Fruit fly (Drosophila melanogaster) whole organism, embryonic: ENCODE measurements around the gene Rtnl2.

ENCODE experiments used
- ATbp ChIP-seq: fragments of 200-800 bp; sonication (Bioruptor generic); optimal IDR thresholded peaks from 2 replicates; lab custom pipeline; 2017; ENCODE audit warnings: missing biosample characterization, mild to moderate bottlenecking, missing genetic modification characterization, missing genetic modification reagents
- Ada2b ChIP-seq: fragments of 200-800 bp; sonication (Bioruptor generic); IDR thresholded peaks from 2 replicates; pipeline ENCODE4 v1.3.6; 2022; ENCODE audit warnings: missing biosample characterization, missing genetic modification characterization
- Asciz ChIP-seq: fragments of 200-800 bp; sonication (Bioruptor generic); optimal IDR thresholded peaks from 2 replicates; lab custom pipeline; 2017; ENCODE audit warnings: missing biosample characterization, mild to moderate bottlenecking, missing genetic modification characterization, missing genetic modification reagents
- CG10147 ChIP-seq: fragments of 200-800 bp; sonication (Bioruptor generic); optimal IDR thresholded peaks from 2 replicates; lab custom pipeline; 2019; ENCODE audit warnings: missing biosample characterization, mild to moderate bottlenecking, missing genetic modification characterization, moderate library complexity
- CG10209 ChIP-seq: fragments of 200-800 bp; sonication (Bioruptor generic); optimal IDR thresholded peaks from 3 replicates; lab custom pipeline; 2017; ENCODE audit warnings: missing biosample characterization, mild to moderate bottlenecking, missing genetic modification characterization, missing genetic modification reagents
- CG10654 ChIP-seq: fragments of 200-800 bp; sonication (Bioruptor generic); optimal IDR thresholded peaks from 2 replicates; lab custom pipeline; 2016; ENCODE audit warnings: missing biosample characterization, missing genetic modification characterization
- CG13424 ChIP-seq: fragments of 200-800 bp; sonication (Bioruptor generic); optimal IDR thresholded peaks from 2 replicates; lab custom pipeline; 2019; ENCODE audit warnings: missing biosample characterization, mild to moderate bottlenecking, missing genetic modification characterization, moderate library complexity
- CG14441 ChIP-seq: fragments of 200-800 bp; sonication (Bioruptor generic); IDR thresholded peaks from 2 replicates; pipeline ENCODE4 v1.3.6; 2022; ENCODE audit warnings: missing biosample characterization, missing genetic modification characterization
- CG14667 ChIP-seq: fragments of 200-800 bp; sonication (Bioruptor generic); IDR thresholded peaks from 2 replicates; pipeline ENCODE4 v1.3.6; 2022; ENCODE audit warnings: missing biosample characterization, missing genetic modification characterization
- CG15011 ChIP-seq: fragments of 200-800 bp; sonication (Bioruptor generic); optimal IDR thresholded peaks from 3 replicates; lab custom pipeline; 2018; ENCODE audit warnings: missing biosample characterization, mild to moderate bottlenecking, missing genetic modification characterization
- CG1603 ChIP-seq: fragments of 200-800 bp; sonication (Bioruptor generic); optimal IDR thresholded peaks from 2 replicates; lab custom pipeline; 2019; ENCODE audit warnings: missing biosample characterization, mild to moderate bottlenecking, missing genetic modification characterization, moderate library complexity
- CG17328 ChIP-seq: fragments of 200-800 bp; sonication (Bioruptor generic); IDR thresholded peaks from 2 replicates; pipeline ENCODE4 v1.3.6; 2022; ENCODE audit warnings: missing biosample characterization, missing genetic modification characterization
- CG17359 ChIP-seq: fragments of 200-800 bp; sonication (Bioruptor generic); optimal IDR thresholded peaks from 3 replicates; lab custom pipeline; 2018; ENCODE audit warnings: missing biosample characterization, mild to moderate bottlenecking, missing genetic modification characterization, moderate library complexity
- CG17385 ChIP-seq: fragments of 200-800 bp; sonication (Bioruptor generic); optimal IDR thresholded peaks from 3 replicates; lab custom pipeline; 2018; ENCODE audit warnings: missing biosample characterization, mild to moderate bottlenecking, missing genetic modification characterization
- CG18476 ChIP-seq: fragments of 200-800 bp; sonication (Bioruptor generic); optimal IDR thresholded peaks from 2 replicates; lab custom pipeline; 2016; ENCODE audit warnings: missing biosample characterization, mild to moderate bottlenecking, missing genetic modification characterization
- CG18599 ChIP-seq: fragments of 200-800 bp; sonication (Bioruptor generic); optimal IDR thresholded peaks from 3 replicates; lab custom pipeline; 2017; ENCODE audit warnings: missing biosample characterization, missing genetic modification characterization, mild to moderate bottlenecking, moderate library complexity, missing genetic modification reagents
- CG31441 ChIP-seq: fragments of 200-800 bp; sonication (Bioruptor generic); IDR thresholded peaks from 2 replicates; pipeline ENCODE4 v1.3.6; 2022; ENCODE audit warnings: missing biosample characterization, missing genetic modification characterization
- CG3407 ChIP-seq: fragments of 200-800 bp; sonication (Bioruptor generic); optimal IDR thresholded peaks from 2 replicates; lab custom pipeline; 2018; ENCODE audit warnings: missing biosample characterization, mild to moderate bottlenecking, missing genetic modification characterization
- CG7963 ChIP-seq: fragments of 200-800 bp; sonication (Bioruptor generic); IDR thresholded peaks from 3 replicates; pipeline ENCODE4 v1.3.6; 2022; ENCODE audit warnings: missing biosample characterization, missing genetic modification characterization; ENCODE audit not compliant: partially characterized antibody
- CG8281 ChIP-seq: fragments of 200-800 bp; sonication (Bioruptor generic); optimal IDR thresholded peaks from 2 replicates; lab custom pipeline; 2018; ENCODE audit warnings: missing biosample characterization, mild to moderate bottlenecking, missing genetic modification characterization, moderate library complexity
- D ChIP-seq, 2 experiments: fragments of 200-800 bp in 1 of 2; fragments of >200 bp in 1 of 2; sonication (Bioruptor generic) in 1 of 2; optimal IDR thresholded peaks; 2 replicates in 1 of 2; 3 replicates in 1 of 2; lab custom pipeline; 2017; ENCODE audit warnings: mild to moderate bottlenecking in 1 of 2, missing biosample characterization in 1 of 2, missing genetic modification characterization in 1 of 2, missing genetic modification reagents in 1 of 2
- Dbx ChIP-seq: fragments of 200-800 bp; sonication (Bioruptor generic); IDR thresholded peaks from 3 replicates; pipeline ENCODE4 v1.3.6; 2022; ENCODE audit warnings: missing biosample characterization, missing genetic modification characterization
- H2.0 ChIP-seq: fragments of 200-800 bp; sonication (Bioruptor generic); IDR thresholded peaks from 2 replicates; pipeline ENCODE4 v1.3.6; 2022; ENCODE audit warnings: missing biosample characterization, missing genetic modification characterization
- Hmx ChIP-seq: fragments of 200-800 bp; sonication (Bioruptor generic); optimal IDR thresholded peaks from 2 replicates; lab custom pipeline; 2016; ENCODE audit warnings: missing biosample characterization, missing genetic modification characterization
- Nf-YA ChIP-seq: fragments of 200-800 bp; sonication (Bioruptor generic); IDR thresholded peaks from 2 replicates; pipeline ENCODE4 v1.3.6; 2022; ENCODE audit warnings: missing biosample characterization, missing genetic modification characterization
- NfI ChIP-seq: fragments of 200-800 bp; sonication (Bioruptor generic); optimal IDR thresholded peaks from 3 replicates; lab custom pipeline; 2018; ENCODE audit warnings: missing biosample characterization, mild to moderate bottlenecking, missing genetic modification characterization, moderate library complexity
- PHDP ChIP-seq: fragments of 200-800 bp; sonication (Bioruptor generic); optimal IDR thresholded peaks from 3 replicates; lab custom pipeline; 2018; ENCODE audit warnings: missing biosample characterization, mild to moderate bottlenecking, missing genetic modification characterization, moderate library complexity
- Poxn ChIP-seq: fragments of 200-800 bp; sonication (Bioruptor generic); IDR thresholded peaks from 2 replicates; pipeline ENCODE4 v1.3.6; 2022; ENCODE audit warnings: missing biosample characterization, missing genetic modification characterization
- Rfx ChIP-seq: fragments of 200-800 bp; sonication (Bioruptor generic); IDR thresholded peaks from 2 replicates; pipeline ENCODE4 v1.3.6; 2022; ENCODE audit warnings: missing biosample characterization, missing genetic modification characterization
- Usf ChIP-seq: fragments of 200-800 bp; sonication (Bioruptor generic); optimal IDR thresholded peaks from 2 replicates; lab custom pipeline; 2017; ENCODE audit warnings: missing genotype, missing biosample characterization, missing genetic modification characterization
- bowl ChIP-seq: fragments of 200-800 bp; sonication (Bioruptor generic); IDR thresholded peaks from 2 replicates; pipeline ENCODE4 v1.3.6; 2022; ENCODE audit warnings: missing biosample characterization, missing genetic modification characterization
- corto ChIP-seq: fragments of 200-800 bp; sonication (Bioruptor generic); optimal IDR thresholded peaks from 2 replicates; lab custom pipeline; 2016; ENCODE audit warnings: missing biosample characterization, mild to moderate bottlenecking, missing genetic modification characterization, moderate library complexity
- cwo ChIP-seq: fragments of 200-800 bp; sonication (Bioruptor generic); optimal IDR thresholded peaks from 3 replicates; lab custom pipeline; 2017; ENCODE audit warnings: missing biosample characterization, missing genetic modification characterization, mild to moderate bottlenecking, moderate library complexity, missing genetic modification reagents
- dpn ChIP-seq, 2 experiments: fragments of 200-800 bp; sonication (Bioruptor generic); optimal IDR thresholded peaks; 3 replicates each; lab custom pipeline; 2016; ENCODE audit warnings: missing biosample characterization in 2 of 2, missing genetic modification characterization in 2 of 2
- eve ChIP-seq, 2 experiments: fragments of >200 bp; optimal IDR thresholded peaks; 2 replicates each; lab custom pipeline; 2017; ENCODE audit warnings: missing biosample characterization in 2 of 2, missing genetic modification characterization in 2 of 2
- fru ChIP-seq: fragments of >200 bp; optimal IDR thresholded peaks from 2 replicates; lab custom pipeline; 2017
- gem ChIP-seq: fragments of 200-800 bp; sonication (Bioruptor generic); optimal IDR thresholded peaks from 2 replicates; lab custom pipeline; 2019; ENCODE audit warnings: missing biosample characterization, mild to moderate bottlenecking, missing genetic modification characterization, moderate library complexity
- grau ChIP-seq: fragments of 200-800 bp; optimal IDR thresholded peaks from 3 replicates; lab custom pipeline; 2019; ENCODE audit warnings: missing biosample characterization, mild to moderate bottlenecking, missing genetic modification characterization, moderate library complexity
- hkb ChIP-seq, 2 experiments: fragments of 200-800 bp in 1 of 2; fragments of >200 bp in 1 of 2; sonication (Bioruptor generic) in 1 of 2; IDR thresholded peaks in 1 of 2; optimal IDR thresholded peaks in 1 of 2; 2 replicates each; pipeline versions ENCODE4 v1.3.6 to Lab custom; 2017 to 2022; ENCODE audit warnings: missing biosample characterization in 1 of 2, missing genetic modification characterization in 1 of 2
- ind ChIP-seq: fragments of 200-800 bp; sonication (Bioruptor generic); optimal IDR thresholded peaks from 3 replicates; lab custom pipeline; 2016; ENCODE audit warnings: missing biosample characterization, missing genetic modification characterization
- odd ChIP-seq: fragments of 200-800 bp; sonication (Bioruptor generic); optimal IDR thresholded peaks from 2 replicates; lab custom pipeline; 2017; ENCODE audit warnings: missing biosample characterization, mild to moderate bottlenecking, missing genetic modification characterization
- org-1 ChIP-seq: fragments of 200-800 bp; sonication (Bioruptor generic); optimal IDR thresholded peaks from 2 replicates; lab custom pipeline; 2017; ENCODE audit warnings: missing biosample characterization, missing genetic modification characterization
- prd ChIP-seq, 3 experiments: fragments of >200 bp in 2 of 3; fragments of 200-800 bp in 1 of 3; sonication (Bioruptor generic) in 1 of 3; optimal IDR thresholded peaks in 2 of 3; IDR thresholded peaks in 1 of 3; 2 replicates in 2 of 3; 3 replicates in 1 of 3; pipeline versions ENCODE4 v1.3.6 to Lab custom; 2017 to 2022; ENCODE audit warnings: missing biosample characterization in 1 of 3, missing genetic modification characterization in 1 of 3
- scrt ChIP-seq: fragments of 200-800 bp; sonication (Bioruptor generic); optimal IDR thresholded peaks from 2 replicates; lab custom pipeline; 2018; ENCODE audit warnings: missing biosample characterization, mild to moderate bottlenecking, missing genetic modification characterization, moderate library complexity
- sr ChIP-seq: fragments of 200-800 bp; sonication (Bioruptor generic); IDR thresholded peaks from 3 replicates; pipeline ENCODE4 v1.3.6; 2022; ENCODE audit warnings: missing biosample characterization, missing genetic modification characterization
- stc ChIP-seq: fragments of 200-800 bp; sonication (Bioruptor generic); IDR thresholded peaks from 2 replicates; pipeline ENCODE4 v1.3.6; 2022; ENCODE audit warnings: missing biosample characterization, missing genetic modification characterization
- tll ChIP-seq, 2 experiments: fragments of 200-800 bp in 1 of 2; fragments of >200 bp in 1 of 2; sonication (Bioruptor generic) in 1 of 2; optimal IDR thresholded peaks; 2 replicates each; lab custom pipeline; 2017 to 2019; ENCODE audit warnings: missing biosample characterization in 2 of 2, missing genetic modification characterization in 2 of 2, mild to moderate bottlenecking in 1 of 2, moderate library complexity in 1 of 2
- vnd ChIP-seq: fragments of 200-800 bp; sonication (Bioruptor generic); IDR thresholded peaks from 3 replicates; pipeline ENCODE4 v1.3.6; 2022; ENCODE audit warnings: missing biosample characterization, missing genetic modification characterization; ENCODE audit not compliant: partially characterized antibody

Rtnl2 gene

DNA sequence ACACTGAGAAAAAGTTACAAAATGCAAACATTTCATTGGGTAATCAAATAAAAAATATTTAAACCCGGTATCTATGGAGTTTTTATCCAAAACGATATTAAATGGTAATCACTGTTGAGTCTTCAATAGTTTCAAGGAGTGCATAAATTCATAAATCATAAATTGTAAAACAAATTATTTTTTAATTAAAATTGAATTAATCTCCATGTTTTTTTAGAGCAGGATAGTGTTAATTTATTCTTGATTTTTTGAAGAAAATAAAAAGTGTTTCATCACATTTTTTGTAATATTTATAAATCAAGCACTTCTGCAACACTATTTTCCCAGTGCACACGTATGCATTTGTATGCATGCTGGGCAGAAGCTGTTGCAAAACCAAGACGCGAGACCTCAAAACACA, 39.2 kb downstream of the Rtnl2 start:
- TF ChIP-seq sr (no peak), Asciz (GFP tag; lab: Kevin White, UChicago) (peak; percentile 75), CG18599 (GFP tag; lab: Kevin White, UChicago) (peak; percentile 36), NfI (GFP tag; lab: Kevin White, UChicago) (peak; percentile 22), CG10654 (GFP tag; lab: Kevin White, UChicago) (peak; percentile 43), fru (lab: Kevin White, UChicago) (no peak), CG1603 (tag; lab: Kevin White, UChicago) (peak; percentile 16), bowl (GFP tag; lab: Robert Waterston, UW) (no peak), CG13424 (tag; lab: Kevin White, UChicago) (peak; percentile 81), gem (tag; lab: Kevin White, UChicago) (peak; percentile 83), PHDP (peak; percentile 56), ATbp (peak; percentile 63), CG17385 (GFP tag; lab: Kevin White, UChicago) (peak; percentile 56), vnd (GFP tag; lab: Robert Waterston, UW) (no peak), scrt (GFP tag; lab: Kevin White, UChicago) (peak; percentile 13), H2.0 (GFP tag; lab: Robert Waterston, UW) (peak; percentile 24; the same call in 1 of the 2 replicates), corto (peak; percentile 30), CG18476 (GFP tag; lab: Kevin White, UChicago) (peak; percentile 5), Ada2b (GFP tag; lab: Robert Waterston, UW) (peak; percentile 28; the same call in 1 of the 2 replicates), CG7963 (GFP tag; lab: Robert Waterston, UW) (no peak), CG10209 (peak; percentile 50), Hmx (GFP tag; lab: Kevin White, UChicago) (peak; percentile 4), grau (tag; lab: Kevin White, UChicago) (peak; percentile 66), CG14441 (GFP tag; lab: Robert Waterston, UW) (peak; percentile 33; the same call in 1 of the 2 replicates), Poxn (GFP tag; lab: Robert Waterston, UW) (no peak), ind (GFP tag; lab: Kevin White, UChicago) (peak; percentile 50), org-1 (GFP tag; lab: Kevin White, UChicago) (peak; percentile 35), Rfx (GFP tag; lab: Robert Waterston, UW) (peak; percentile 17; the same call in 1 of the 2 replicates), Dbx (GFP tag; lab: Robert Waterston, UW) (no peak), hkb (optimal IDR thresholded peaks at IDR 0.05; lab: Kevin White, UChicago) (no peak), hkb (GFP tag; IDR thresholded peaks at IDR 0.05; lab: Robert Waterston, UW) (peak; percentile 67), odd (peak; percentile 34), prd (optimal IDR thresholded peaks at IDR 0.05; lab: Kevin White, UChicago) (no peak), prd (GFP tag; IDR thresholded peaks at IDR 0.05; lab: Robert Waterston, UW) (peak; percentile 57; the same call in 1 of the 3 replicates), CG31441 (GFP tag; lab: Robert Waterston, UW) (peak; percentile 89), CG3407 (GFP tag; lab: Kevin White, UChicago) (peak; percentile 21), stc (GFP tag; lab: Robert Waterston, UW) (peak; percentile 38; the same call in 1 of the 2 replicates), CG10147 (GFP tag; lab: Kevin White, UChicago) (peak; percentile 9), CG17359 (tag; lab: Kevin White, UChicago) (peak; percentile 80), eve (GFP tag; optimal IDR thresholded peaks at IDR 0.05; lab: Kevin White, UChicago) (peak in 1 of 2 experiments; percentile 50), Usf (no peak), CG8281 (peak; percentile 18), CG15011 (peak; percentile 1), cwo (GFP tag; lab: Kevin White, UChicago) (peak; percentile 3), Nf-YA (GFP tag; lab: Robert Waterston, UW) (no peak), dpn (GFP tag; optimal IDR thresholded peaks at IDR 0.05; lab: Kevin White, UChicago) (peak in 1 of 2 experiments; percentile 57), CG14667 (GFP tag; lab: Robert Waterston, UW) (no peak), CG17328 (GFP tag; lab: Robert Waterston, UW) (peak; percentile 19; the same call in 1 of the 2 replicates), tll (GFP tag; optimal IDR thresholded peaks at IDR 0.05; lab: Kevin White, UChicago) (no peak), D (optimal IDR thresholded peaks at IDR 0.05; lab: Kevin White, UChicago) (no peak), D (GFP tag; optimal IDR thresholded peaks at IDR 0.05; lab: Kevin White, UChicago) (peak; percentile 31)
